Fruit fly (Drosophila melanogaster): Measurements from ENCODE around the gene InR.
A peak's percentile ranks its signal among the peaks of the same experiment; 100 is the strongest.

The InR gene

DNA sequence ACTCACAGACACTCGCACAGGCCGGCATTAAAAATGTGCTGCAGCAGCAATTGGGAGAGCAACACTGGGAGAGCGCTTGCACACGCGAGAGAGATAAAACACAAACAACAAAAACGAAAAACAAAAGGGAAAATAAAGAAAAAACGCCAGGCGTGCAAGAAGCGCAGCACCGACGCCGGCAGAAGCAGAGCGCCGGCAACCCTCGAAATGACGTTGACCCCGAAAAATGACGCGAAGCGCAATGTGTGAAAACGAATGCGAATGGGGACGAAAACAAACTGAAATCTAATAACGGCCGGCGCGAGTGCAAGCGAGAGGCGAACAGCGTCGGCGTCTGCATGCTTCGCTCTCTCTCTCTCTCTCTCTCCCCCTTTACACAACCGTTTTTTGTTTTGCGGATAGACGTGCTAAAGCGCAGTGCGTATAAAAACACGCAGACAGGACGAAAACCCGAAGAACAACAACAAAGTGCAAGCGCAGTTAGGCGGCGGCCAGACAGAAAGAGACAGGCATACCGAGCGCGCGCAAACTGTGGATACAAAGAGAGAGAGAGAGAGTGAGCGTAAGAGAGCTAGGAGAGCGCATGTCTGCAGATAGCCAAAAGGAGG, 13.7 kb downstream of the InR start (continued):
- TF ChIP-seq CG15336 (GFP tag; IDR thresholded peaks at IDR 0.05) (no peak), CG10669 (GFP tag; optimal IDR thresholded peaks at IDR 0.05) (peak; percentile 83), CG3032 (tag; optimal IDR thresholded peaks at IDR 0.05) (peak; percentile 88), acj6 (GFP tag; optimal IDR thresholded peaks at IDR 0.05) (no peak), dsx (GFP tag; optimal IDR thresholded peaks at IDR 0.05; ENCODE audit: poor library complexity, severe bottlenecking) (peak; percentile 94), eg (GFP tag; IDR thresholded peaks at IDR 0.05) (no peak), CG7368 (GFP tag; optimal IDR thresholded peaks at IDR 0.05) (peak; percentile 63), CG9139 (GFP tag; optimal IDR thresholded peaks at IDR 0.05) (peak; percentile 98), CG32006 (GFP tag; optimal IDR thresholded peaks at IDR 0.05) (peak; percentile 65), cyc (GFP tag; optimal IDR thresholded peaks at IDR 0.05) (no peak), Sox14 (GFP tag; optimal IDR thresholded peaks at IDR 0.05) (peak; percentile 65), pdm3 (GFP tag; optimal IDR thresholded peaks at IDR 0.05) (peak; percentile 59), Sox102F (GFP tag; optimal IDR thresholded peaks at IDR 0.05) (peak; percentile 49), lz (GFP tag; optimal IDR thresholded peaks at IDR 0.05) (no peak), dac (GFP tag; optimal IDR thresholded peaks at IDR 0.05) (peak; percentile 64), Lpt (GFP tag; optimal IDR thresholded peaks at IDR 0.05) (peak; percentile 87), CG6808 (GFP tag; optimal IDR thresholded peaks at IDR 0.05) (peak; percentile 98), Smox (GFP tag; optimal IDR thresholded peaks at IDR 0.05) (no peak), ss (GFP tag; optimal IDR thresholded peaks at IDR 0.05) (peak; percentile 99), CG4318 (GFP tag; optimal IDR thresholded peaks at IDR 0.05) (no peak), CG10631 (GFP tag; optimal IDR thresholded peaks at IDR 0.05) (peak; percentile 34), Ets96B (tag; optimal IDR thresholded peaks at IDR 0.05) (peak; percentile 22), Eip93F (GFP tag; optimal IDR thresholded peaks at IDR 0.05) (peak; percentile 71), CG31627 (GFP tag; optimal IDR thresholded peaks at IDR 0.05) (no peak), Hr4 (GFP tag; optimal IDR thresholded peaks at IDR 0.05) (no peak), fd85E (GFP tag; optimal IDR thresholded peaks at IDR 0.05) (peak; percentile 47), fkh (GFP tag; optimal IDR thresholded peaks at IDR 0.05) (peak; percentile 62), CG6163 (GFP tag; IDR thresholded peaks at IDR 0.05) (no peak), CG11902 (GFP tag; optimal IDR thresholded peaks at IDR 0.05) (no peak), CG3919 (GFP tag; optimal IDR thresholded peaks at IDR 0.05) (peak; percentile 78), achi (GFP tag; optimal IDR thresholded peaks at IDR 0.05) (peak; percentile 52), CG6854 (GFP tag; optimal IDR thresholded peaks at IDR 0.05) (peak; percentile 94), Met (GFP tag; optimal IDR thresholded peaks at IDR 0.05) (peak; percentile 60)

DNA sequence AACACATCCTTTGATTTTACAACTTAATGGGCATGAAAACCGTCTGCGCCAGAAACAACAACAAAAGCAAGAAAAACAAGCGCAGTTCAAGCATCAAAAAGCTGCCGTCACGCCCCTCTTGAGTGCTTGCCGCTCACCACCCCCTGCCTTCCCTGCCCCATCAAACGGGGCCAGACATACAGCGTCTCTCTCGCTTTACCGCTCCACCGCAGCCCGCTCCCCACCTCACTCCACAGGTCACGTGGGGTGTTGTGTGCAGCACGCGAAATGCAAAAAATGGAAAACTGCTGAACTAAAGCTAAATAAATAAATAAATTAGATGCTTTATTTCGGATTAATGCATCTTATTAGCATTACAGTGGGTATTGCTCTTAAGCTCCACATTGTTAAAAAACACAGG, 14.6 kb downstream of the InR start:
- TF ChIP-seq svp (GFP tag) (peak; percentile 82), eg (GFP tag; IDR thresholded peaks at IDR 0.05) (peak; percentile 64), CG34406 (GFP tag; optimal IDR thresholded peaks at IDR 0.05) (no peak), esn (GFP tag; optimal IDR thresholded peaks at IDR 0.05) (no peak), Lpt (GFP tag; optimal IDR thresholded peaks at IDR 0.05) (peak; percentile 13), ss (GFP tag; optimal IDR thresholded peaks at IDR 0.05) (peak in 1 of 2 experiments; percentile 31)

DNA sequence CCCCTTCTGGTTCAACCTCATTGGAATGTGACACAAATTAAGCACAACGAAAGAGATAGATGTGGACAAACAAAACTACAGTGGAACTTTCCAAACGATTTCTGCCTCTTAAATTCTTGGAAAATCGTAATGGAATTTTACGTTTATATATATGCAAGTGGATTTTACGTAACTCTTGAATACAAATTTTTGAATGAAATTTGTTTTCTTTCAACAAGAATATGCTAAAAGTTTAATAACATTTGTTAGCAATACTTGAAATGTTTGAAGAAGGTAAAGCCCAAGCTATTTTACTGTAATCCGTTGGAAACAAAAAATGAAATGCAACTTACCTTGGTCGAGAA, 16.5 kb downstream of the InR start:
- peak; percentile 2 for TF ChIP-seq Eip78C (GFP tag)
- no peak for TF ChIP-seq CG3032 (tag; optimal IDR thresholded peaks at IDR 0.05)
- TF ChIP-seq Ets96B (tag; optimal IDR thresholded peaks at IDR 0.05) = no peak
- TF ChIP-seq CG32006 (GFP tag; optimal IDR thresholded peaks at IDR 0.05) = peak; percentile 41
- TF ChIP-seq Hr4 (GFP tag; optimal IDR thresholded peaks at IDR 0.05) = peak; percentile 30
- TF ChIP-seq ss (GFP tag; optimal IDR thresholded peaks at IDR 0.05) = no peak
- TF ChIP-seq CG34406 (GFP tag; optimal IDR thresholded peaks at IDR 0.05) = no peak

Data from whole organism, prepupa.